Worm (Caenorhabditis elegans) whole organism, midembryonic: Measurements from ENCODE around the gene C09E8.6.

Experiments used
- cog-1 ChIP-seq: sonication (generic microtip); optimal IDR thresholded peaks from 2 replicates; lab custom pipeline; 2016; ENCODE audit warnings: missing genetic modification characterization, missing compliant biosample characterization
- tab-1 ChIP-seq: fragments of 200-800 bp; sonication (Bioruptor generic); IDR thresholded peaks from 2 replicates; pipeline ENCODE4 v1.3.6; 2022; ENCODE audit warnings: missing genetic modification characterization, missing compliant biosample characterization

- no peak for TF ChIP-seq cog-1 (tag; lab: Kevin White, UChicago)
- no peak for TF ChIP-seq tab-1 (GFP tag; lab: Robert Waterston, UW)
Observed at ce11 chrII:602020-602419, 45.7 kb downstream of the C09E8.6 start, which contains the start of gene nhl-3.
